Fruit fly (Drosophila melanogaster): ENCODE measurements around the gene Hsc70-2.

DNA sequence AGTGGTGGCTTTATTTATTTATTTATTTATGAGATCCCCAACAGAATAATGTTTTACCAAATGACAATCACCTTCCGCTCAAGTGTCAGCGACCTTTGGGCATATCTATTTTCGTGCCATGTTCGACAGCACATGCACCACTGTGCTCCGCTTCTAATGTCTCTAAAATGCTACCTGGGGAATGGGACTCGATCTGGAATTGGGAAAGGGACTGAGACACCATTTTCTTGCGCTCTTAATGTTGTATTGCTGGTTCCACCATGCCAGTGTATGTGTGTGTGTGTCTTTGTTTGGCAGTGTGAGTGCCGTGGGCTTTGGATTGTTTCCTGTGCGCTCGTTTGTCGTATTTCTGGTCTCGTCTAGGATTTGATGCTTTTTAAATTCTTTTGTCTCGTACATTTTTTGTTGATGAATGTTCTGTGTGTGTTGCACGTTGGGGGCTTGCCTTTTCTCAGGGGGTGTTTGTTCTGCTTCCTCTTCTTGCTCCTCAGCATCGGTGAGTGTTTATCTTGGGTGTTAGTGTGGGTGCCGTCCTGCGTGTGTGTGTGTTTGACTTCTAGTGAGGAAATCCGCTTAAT, 20.7 kb downstream of the Hsc70-2 start:
- TF ChIP-seq Abd-B (GFP tag; optimal IDR thresholded peaks at IDR 0.05) (no peak), CG32264 (GFP tag; optimal IDR thresholded peaks at IDR 0.05) (no peak), psq (GFP tag; optimal IDR thresholded peaks at IDR 0.05) (no peak)

Measured in whole organism, wandering third instar larva.